Fruit fly (Drosophila melanogaster): Measurements from ENCODE around the gene ValRS-m.

Gene ValRS-m

dm6 chr3L:8986582-8986981 is 22.0 kb upstream of the ValRS-m start, which contains the start of gene CG5068 (continued):
- TF ChIP-seq Opbp (GFP tag; IDR thresholded peaks at IDR 0.05; ENCODE audit: partially characterized antibody) (peak; percentile 37; the same call in 1 of the 3 replicates), sna (GFP tag; IDR thresholded peaks at IDR 0.05; ENCODE audit: partially characterized antibody) (peak; percentile 50; the same call in 1 of the 2 replicates), CG6683 (GFP tag; optimal IDR thresholded peaks at IDR 0.05) (no peak), gcm (GFP tag; optimal IDR thresholded peaks at IDR 0.05) (no peak), CG6689 (GFP tag; IDR thresholded peaks at IDR 0.05) (no peak), al (GFP tag; IDR thresholded peaks at IDR 0.05) (no peak), lov (optimal IDR thresholded peaks at IDR 0.05) (no peak), lov (GFP tag; IDR thresholded peaks at IDR 0.05) (no peak), tll (GFP tag; optimal IDR thresholded peaks at IDR 0.05) (peak in 1 of 2 experiments; percentile 20), CG3838 (GFP tag; optimal IDR thresholded peaks at IDR 0.05) (no peak), pum (GFP tag; optimal IDR thresholded peaks at IDR 0.05) (no peak), Aef1 (GFP tag; IDR thresholded peaks at IDR 0.05) (no peak), CG14014 (GFP tag; IDR thresholded peaks at IDR 0.05) (no peak), Atf3 (GFP tag; optimal IDR thresholded peaks at IDR 0.05) (no peak), CG6272 (GFP tag; IDR thresholded peaks at IDR 0.05) (no peak), CG34422 (GFP tag; IDR thresholded peaks at IDR 0.05) (no peak), zfh2 (GFP tag; optimal IDR thresholded peaks at IDR 0.05) (no peak), ap (GFP tag; IDR thresholded peaks at IDR 0.05) (no peak), HLH4C (GFP tag; IDR thresholded peaks at IDR 0.05; ENCODE audit: partially characterized antibody) (peak; percentile 31; the same call in 1 of the 3 replicates), vvl (GFP tag; IDR thresholded peaks at IDR 0.05) (peak; percentile 29; the same call in 1 of the 2 replicates), CG18476 (GFP tag; optimal IDR thresholded peaks at IDR 0.05) (no peak), CG8359 (GFP tag; optimal IDR thresholded peaks at IDR 0.05; ENCODE audit: borderline replicate concordance) (no peak), CG16815 (GFP tag; optimal IDR thresholded peaks at IDR 0.05) (no peak), slp2 (GFP tag; optimal IDR thresholded peaks at IDR 0.05) (no peak), stwl (tag; optimal IDR thresholded peaks at IDR 0.05) (peak; percentile 79), TFAM (GFP tag; optimal IDR thresholded peaks at IDR 0.05) (no peak), CG11247 (GFP tag; IDR thresholded peaks at IDR 0.05) (no peak), gro (GFP tag; optimal IDR thresholded peaks at IDR 0.05) (no peak), Doc2 (GFP tag; IDR thresholded peaks at IDR 0.05) (no peak), YL-1 (GFP tag; optimal IDR thresholded peaks at IDR 0.05) (peak; percentile 78), gsb-n (tag; optimal IDR thresholded peaks at IDR 0.05) (no peak), CG17829 (tag; optimal IDR thresholded peaks at IDR 0.05) (no peak), Chrac-16 (GFP tag; optimal IDR thresholded peaks at IDR 0.05) (no peak), chinmo (GFP tag; IDR thresholded peaks at IDR 0.05; ENCODE audit: partially characterized antibody) (peak; percentile 21; the same call in 1 of the 4 replicates), BEAF-32 (GFP tag; optimal IDR thresholded peaks at IDR 0.05) (peak; percentile 34), CG11504 (tag; optimal IDR thresholded peaks at IDR 0.05) (peak; percentile 75), CG2129 (GFP tag; IDR thresholded peaks at IDR 0.05; ENCODE audit: partially characterized antibody) (no peak), hbn (GFP tag; IDR thresholded peaks at IDR 0.05; ENCODE audit: partially characterized antibody) (no peak; the same call in 1 of the 2 replicates), CG9797 (GFP tag; optimal IDR thresholded peaks at IDR 0.05) (peak; percentile 77), CG13424 (tag; optimal IDR thresholded peaks at IDR 0.05) (no peak), Sry-δ (GFP tag; optimal IDR thresholded peaks at IDR 0.05) (peak; percentile 32), trem (tag; optimal IDR thresholded peaks at IDR 0.05) (peak; percentile 55), CG13123 (GFP tag; optimal IDR thresholded peaks at IDR 0.05) (no peak), Hr39 (optimal IDR thresholded peaks at IDR 0.05) (no peak), Dll (GFP tag; IDR thresholded peaks at IDR 0.05; ENCODE audit: partially characterized antibody) (0 out of 4 replicates have a peak, but pooled peaks have one; percentile 17), CG13287 (GFP tag; IDR thresholded peaks at IDR 0.05; ENCODE audit: partially characterized antibody) (peak; percentile 42; the same call in 1 of the 2 replicates), CG12769 (tag; optimal IDR thresholded peaks at IDR 0.05) (no peak), tio (GFP tag; optimal IDR thresholded peaks at IDR 0.05) (no peak), fru (optimal IDR thresholded peaks at IDR 0.05) (no peak), Neu2 (GFP tag; optimal IDR thresholded peaks at IDR 0.05; ENCODE audit: borderline replicate concordance) (no peak), da (GFP tag; optimal IDR thresholded peaks at IDR 0.05) (no peak)

Measured in whole organism, embryonic.